Fruit fly (Drosophila melanogaster): ENCODE data around the gene Mad.

dm6 chr2L:3158260-3159072, 977 bp downstream of the Mad start:
- TF ChIP-seq Myc (optimal IDR thresholded peaks at IDR 0.05), result no peak
- TF ChIP-seq ttk (optimal IDR thresholded peaks at IDR 0.05), result no peak
- TF ChIP-seq psq (optimal IDR thresholded peaks at IDR 0.05), result no peak
- TF ChIP-seq h (optimal IDR thresholded peaks at IDR 0.05), result no peak
